Worm (Caenorhabditis elegans): ENCODE data around the gene EEED8.18.

The EEED8.18 gene

ce11 chrII:5373275-5374047, 38.9 kb downstream of the EEED8.18 start, which contains the start of the genes agt-2 and F09E5.3 (continued):
- peak; percentile 88 to 91 (median 90) for TF ChIP-seq dpl-1 (GFP tag; optimal IDR thresholded peaks at IDR 0.05)
- peak; percentile 25 for TF ChIP-seq vab-15 (tag; optimal IDR thresholded peaks at IDR 0.05)
- TF ChIP-seq fos-1 (tag; optimal IDR thresholded peaks at IDR 0.05), result peak; percentile 89
- peak; percentile 96 for TF ChIP-seq nhr-47 (tag; optimal IDR thresholded peaks at IDR 0.05)
- peak; percentile 88 for TF ChIP-seq mab-9 (GFP tag; IDR thresholded peaks at IDR 0.05)
- peak; percentile 87 for TF ChIP-seq grh-1 (GFP tag; IDR thresholded peaks at IDR 0.05)
- peak; percentile 91 for TF ChIP-seq nhr-90 (tag; optimal IDR thresholded peaks at IDR 0.05; ENCODE audit: poor library complexity)
- TF ChIP-seq lin-14 (GFP tag; optimal IDR thresholded peaks at IDR 0.05), result peak; percentile 96
- TF ChIP-seq jun-1 (tag; optimal IDR thresholded peaks at IDR 0.05), result peak; percentile 89
- TF ChIP-seq unc-98 (GFP tag; IDR thresholded peaks at IDR 0.05), result no peak
- TF ChIP-seq swsn-7 (tag; optimal IDR thresholded peaks at IDR 0.05), result peak; percentile 96
- TF ChIP-seq ceh-82 (tag; optimal IDR thresholded peaks at IDR 0.05), result peak; percentile 92 to 95 (median 93)
- no peak for TF ChIP-seq ceh-63 (GFP tag; optimal IDR thresholded peaks at IDR 0.05)
- peak; percentile 97 for TF ChIP-seq nhr-71 (tag; optimal IDR thresholded peaks at IDR 0.05)
- TF ChIP-seq nhr-11 (tag; optimal IDR thresholded peaks at IDR 0.05), result peak; percentile 81
- TF ChIP-seq mep-1 (tag; optimal IDR thresholded peaks at IDR 0.05), result peak; percentile 98
- no peak for TF ChIP-seq ets-5 (GFP tag; IDR thresholded peaks at IDR 0.05)
- peak; percentile 84 for TF ChIP-seq egl-13 (tag; optimal IDR thresholded peaks at IDR 0.05)
- TF ChIP-seq aly-2 (tag; optimal IDR thresholded peaks at IDR 0.05), result peak; percentile 92
- peak; percentile 1 to 14 for TF ChIP-seq egl-27 (tag; optimal IDR thresholded peaks at IDR 0.05)
- TF ChIP-seq nhr-28 (tag; optimal IDR thresholded peaks at IDR 0.05), result no peak
- peak; percentile 81 for TF ChIP-seq blmp-1 (tag; optimal IDR thresholded peaks at IDR 0.05)
- peak; percentile 77 for TF ChIP-seq sox-4 (tag; optimal IDR thresholded peaks at IDR 0.05)
- peak in 1 of 2 experiments; percentile 81 for TF ChIP-seq ztf-11 (tag; optimal IDR thresholded peaks at IDR 0.05)
- TF ChIP-seq aha-1 (tag; optimal IDR thresholded peaks at IDR 0.05), result peak; percentile 20
- TF ChIP-seq alr-1 (tag; optimal IDR thresholded peaks at IDR 0.05; ENCODE audit: borderline replicate concordance), result no peak
- TF ChIP-seq pag-3 (tag; optimal IDR thresholded peaks at IDR 0.05; ENCODE audit: borderline replicate concordance, insufficient read depth), result no peak
- TF ChIP-seq snpc-4 (tag; optimal IDR thresholded peaks at IDR 0.05), result peak; percentile 89
- TF ChIP-seq pqm-1 (tag; optimal IDR thresholded peaks at IDR 0.05), result no peak
- peak; percentile 82 for TF ChIP-seq elt-2 (tag; optimal IDR thresholded peaks at IDR 0.05)
- no peak for TF ChIP-seq unc-62 (GFP tag; optimal IDR thresholded peaks at IDR 0.05)
- TF ChIP-seq unc-86 (tag; optimal IDR thresholded peaks at IDR 0.05), result peak; percentile 93
- TF ChIP-seq C16A3.4 (tag; optimal IDR thresholded peaks at IDR 0.05), result peak; percentile 95
- TF ChIP-seq ztf-4 (tag; optimal IDR thresholded peaks at IDR 0.05), result peak; percentile 91
- TF ChIP-seq irx-1 (tag; optimal IDR thresholded peaks at IDR 0.05), result peak; percentile 91
- peak; percentile 95 for TF ChIP-seq nhr-20 (tag; optimal IDR thresholded peaks at IDR 0.05)
- peak; percentile 81 for TF ChIP-seq zip-4 (GFP tag; optimal IDR thresholded peaks at IDR 0.05)
- TF ChIP-seq isw-1 (GFP tag; IDR thresholded peaks at IDR 0.05), result peak; percentile 86
- peak; percentile 86 for TF ChIP-seq nhr-77 (tag; optimal IDR thresholded peaks at IDR 0.05)
- peak; percentile 75 for TF ChIP-seq nhr-237 (tag; optimal IDR thresholded peaks at IDR 0.05)
- peak; percentile 91 to 94 for TF ChIP-seq efl-1 (optimal IDR thresholded peaks at IDR 0.05)
- peak; percentile 88 to 99 for TF ChIP-seq efl-1 (GFP tag; optimal IDR thresholded peaks at IDR 0.05 in 1 of 2)
- peak in 3 of 6 experiments; percentile 43 to 81 (median 77) for TF ChIP-seq elt-3 (tag; optimal IDR thresholded peaks at IDR 0.05)
- TF ChIP-seq ceh-8 (GFP tag; optimal IDR thresholded peaks at IDR 0.05), result peak; percentile 85
- peak; percentile 95 for TF ChIP-seq dsc-1 (tag; optimal IDR thresholded peaks at IDR 0.05)
- peak; percentile 96 for TF ChIP-seq rnt-1 (tag; optimal IDR thresholded peaks at IDR 0.05)
- TF ChIP-seq mef-2 (tag; optimal IDR thresholded peaks at IDR 0.05), result peak; percentile 28
- TF ChIP-seq C34B4.2 (tag; optimal IDR thresholded peaks at IDR 0.05), result no peak

Measured in whole organism, L1 larva.